Fruit fly (Drosophila melanogaster) whole organism, embryonic: ENCODE measurements around the gene CG9150.

ENCODE experiments used
- Adf1 ChIP-seq: fragments of 200-800 bp; sonication (Bioruptor generic); IDR thresholded peaks from 2 replicates; pipeline ENCODE4 v1.3.6; 2022; ENCODE audit warnings: missing biosample characterization, missing genetic modification characterization
- BtbVII ChIP-seq: fragments of 200-800 bp; sonication (Bioruptor generic); optimal IDR thresholded peaks from 3 replicates; lab custom pipeline; 2017; ENCODE audit warnings: missing biosample characterization, mild to moderate bottlenecking, missing genetic modification characterization
- CG10321 ChIP-seq: fragments of 200-800 bp; sonication (Bioruptor generic); IDR thresholded peaks from 2 replicates; pipeline ENCODE4 v1.3.6; 2022; ENCODE audit warnings: missing biosample characterization, missing genetic modification characterization
- CG10462 ChIP-seq: fragments of 200-800 bp; sonication (Bioruptor generic); optimal IDR thresholded peaks from 2 replicates; lab custom pipeline; 2016; ENCODE audit warnings: missing biosample characterization, missing genetic modification characterization
- CG13296 ChIP-seq: fragments of 200-800 bp; sonication (Bioruptor generic); optimal IDR thresholded peaks from 3 replicates; lab custom pipeline; 2018; ENCODE audit warnings: missing biosample characterization, mild to moderate bottlenecking, missing genetic modification characterization
- CG14667 ChIP-seq: fragments of 200-800 bp; sonication (Bioruptor generic); IDR thresholded peaks from 2 replicates; pipeline ENCODE4 v1.3.6; 2022; ENCODE audit warnings: missing biosample characterization, missing genetic modification characterization
- CG15011 ChIP-seq: fragments of 200-800 bp; sonication (Bioruptor generic); optimal IDR thresholded peaks from 3 replicates; lab custom pipeline; 2018; ENCODE audit warnings: missing biosample characterization, mild to moderate bottlenecking, missing genetic modification characterization
- CG16815 ChIP-seq: fragments of 200-800 bp; sonication (Bioruptor generic); optimal IDR thresholded peaks from 3 replicates; lab custom pipeline; 2017; ENCODE audit warnings: missing biosample characterization, mild to moderate bottlenecking, missing genetic modification characterization
- CG17186 ChIP-seq: fragments of 200-800 bp; sonication (Bioruptor generic); optimal IDR thresholded peaks from 3 replicates; lab custom pipeline; 2017; ENCODE audit warnings: missing biosample characterization, missing genetic modification reagents, missing genetic modification characterization
- CG18619 ChIP-seq: fragments of 200-800 bp; sonication (Bioruptor generic); optimal IDR thresholded peaks from 3 replicates; lab custom pipeline; 2017; ENCODE audit warnings: missing biosample characterization, mild to moderate bottlenecking, missing genetic modification characterization
- CG2116 ChIP-seq: fragments of 200-800 bp; sonication (Bioruptor generic); optimal IDR thresholded peaks from 3 replicates; lab custom pipeline; 2018; ENCODE audit warnings: missing biosample characterization, mild to moderate bottlenecking, missing genetic modification characterization
- CG3065 ChIP-seq: fragments of 200-800 bp; sonication (Bioruptor generic); optimal IDR thresholded peaks from 2 replicates; lab custom pipeline; 2016; ENCODE audit warnings: missing biosample characterization, missing genetic modification characterization
- CG6813 ChIP-seq: fragments of 200-800 bp; sonication (Bioruptor generic); optimal IDR thresholded peaks from 2 replicates; lab custom pipeline; 2017; ENCODE audit warnings: missing biosample characterization, missing genetic modification characterization, mild to moderate bottlenecking, moderate library complexity, missing genetic modification reagents
- CG8290 ChIP-seq, 3 experiments: fragments of 200-800 bp; sonication (Bioruptor generic); optimal IDR thresholded peaks; 2 replicates each; lab custom pipeline; 2016 to 2019; ENCODE audit warnings: missing biosample characterization in 3 of 3, missing genetic modification characterization in 3 of 3, mild to moderate bottlenecking in 2 of 3, moderate library complexity in 1 of 3
- Deaf1 ChIP-seq: fragments of 200-800 bp; optimal IDR thresholded peaks from 3 replicates; lab custom pipeline; 2019; ENCODE audit warnings: missing biosample characterization, mild to moderate bottlenecking, missing genetic modification characterization, moderate library complexity
- E2f1 ChIP-seq: fragments of 200-800 bp; sonication (Bioruptor generic); IDR thresholded peaks from 2 replicates; pipeline ENCODE4 v1.3.6; 2022; ENCODE audit warnings: missing biosample characterization, missing genetic modification characterization
- E2f2 ChIP-seq: fragments of 200-800 bp; sonication (Bioruptor generic); IDR thresholded peaks from 2 replicates; pipeline ENCODE4 v1.3.6; 2022; ENCODE audit warnings: missing biosample characterization, missing genetic modification characterization
- Gug ChIP-seq: fragments of 200-800 bp; sonication (Bioruptor generic); IDR thresholded peaks from 4 replicates; pipeline ENCODE4 v1.3.6; 2022; ENCODE audit warnings: missing biosample characterization, missing genetic modification characterization
- HmgZ ChIP-seq: fragments of 200-800 bp; sonication (Bioruptor generic); optimal IDR thresholded peaks from 2 replicates; lab custom pipeline; 2018; ENCODE audit warnings: missing biosample characterization, mild to moderate bottlenecking, missing genetic modification characterization
- Hr3 ChIP-seq: fragments of 200-800 bp; sonication (Bioruptor generic); optimal IDR thresholded peaks from 3 replicates; lab custom pipeline; 2016; ENCODE audit warnings: missing biosample characterization, missing genetic modification characterization
- Jarid2 ChIP-seq: fragments of 200-800 bp; sonication (Bioruptor generic); optimal IDR thresholded peaks from 3 replicates; lab custom pipeline; 2017; ENCODE audit warnings: mild to moderate bottlenecking, missing biosample characterization, missing genetic modification reagents, missing genetic modification characterization
- Lhr ChIP-seq: fragments of 200-800 bp; sonication (Bioruptor generic); optimal IDR thresholded peaks from 3 replicates; lab custom pipeline; 2017; ENCODE audit warnings: mild to moderate bottlenecking, missing biosample characterization, missing genetic modification reagents, missing genetic modification characterization
- MESR4 ChIP-seq: fragments of 200-800 bp; sonication (Bioruptor generic); optimal IDR thresholded peaks from 2 replicates; lab custom pipeline; 2018; ENCODE audit warnings: missing biosample characterization, mild to moderate bottlenecking, missing genetic modification characterization, moderate library complexity
- Myb ChIP-seq: fragments of 200-800 bp; sonication (Bioruptor generic); optimal IDR thresholded peaks from 2 replicates; lab custom pipeline; 2016; ENCODE audit warnings: missing biosample characterization, missing genetic modification characterization
- Nf-YA ChIP-seq: fragments of 200-800 bp; sonication (Bioruptor generic); IDR thresholded peaks from 2 replicates; pipeline ENCODE4 v1.3.6; 2022; ENCODE audit warnings: missing biosample characterization, missing genetic modification characterization
- Rx ChIP-seq: fragments of 200-800 bp; sonication (Bioruptor generic); IDR thresholded peaks from 2 replicates; pipeline ENCODE4 v1.3.6; 2022; ENCODE audit warnings: missing biosample characterization, missing genetic modification characterization
- Usf ChIP-seq: fragments of 200-800 bp; sonication (Bioruptor generic); optimal IDR thresholded peaks from 2 replicates; lab custom pipeline; 2017; ENCODE audit warnings: missing genotype, missing biosample characterization, missing genetic modification characterization
- br ChIP-seq: fragments of >200 bp; optimal IDR thresholded peaks from 2 replicates; lab custom pipeline; 2017
- chinmo ChIP-seq: fragments of 200-800 bp; sonication (Bioruptor generic); IDR thresholded peaks from 4 replicates; pipeline ENCODE4 v1.3.6; 2022; ENCODE audit warnings: missing biosample characterization, missing genetic modification characterization; ENCODE audit not compliant: partially characterized antibody
- ci ChIP-seq: fragments of 200-800 bp; sonication (Bioruptor generic); IDR thresholded peaks from 3 replicates; pipeline ENCODE4 v1.3.6; 2022; ENCODE audit warnings: missing biosample characterization, missing genetic modification characterization
- crol ChIP-seq: fragments of 200-800 bp; sonication (Bioruptor generic); IDR thresholded peaks from 2 replicates; pipeline ENCODE4 v1.3.6; 2022; ENCODE audit warnings: missing biosample characterization, missing genetic modification characterization
- dmrt11E ChIP-seq: fragments of 200-800 bp; sonication (Bioruptor generic); optimal IDR thresholded peaks from 3 replicates; lab custom pipeline; 2018; ENCODE audit warnings: missing biosample characterization, mild to moderate bottlenecking, missing genetic modification characterization, moderate library complexity
- dpn ChIP-seq, 2 experiments: fragments of 200-800 bp; sonication (Bioruptor generic); optimal IDR thresholded peaks; 3 replicates each; lab custom pipeline; 2016; ENCODE audit warnings: missing biosample characterization in 2 of 2, missing genetic modification characterization in 2 of 2
- fd102C ChIP-seq: fragments of 200-800 bp; sonication (Bioruptor generic); optimal IDR thresholded peaks from 2 replicates; lab custom pipeline; 2018; ENCODE audit warnings: missing biosample characterization, mild to moderate bottlenecking, missing genetic modification characterization, moderate library complexity
- hth ChIP-seq: fragments of >200 bp; optimal IDR thresholded peaks from 2 replicates; lab custom pipeline; 2017; ENCODE audit warnings: inconsistent platforms
- jing ChIP-seq: fragments of 200-800 bp; sonication (Bioruptor generic); optimal IDR thresholded peaks from 2 replicates; lab custom pipeline; 2018; ENCODE audit warnings: missing biosample characterization, mild to moderate bottlenecking, missing genetic modification characterization
- lbe ChIP-seq: fragments of 200-800 bp; sonication (Bioruptor generic); optimal IDR thresholded peaks from 2 replicates; lab custom pipeline; 2016; ENCODE audit warnings: missing biosample characterization, mild to moderate bottlenecking, missing genetic modification characterization
- mirr ChIP-seq: fragments of 200-800 bp; sonication (Bioruptor generic); optimal IDR thresholded peaks from 3 replicates; lab custom pipeline; 2018; ENCODE audit warnings: missing biosample characterization, mild to moderate bottlenecking, missing genetic modification characterization
- nerfin-1 ChIP-seq: fragments of 200-800 bp; sonication (Bioruptor generic); optimal IDR thresholded peaks from 3 replicates; lab custom pipeline; 2019; ENCODE audit warnings: missing biosample characterization, mild to moderate bottlenecking, missing genetic modification characterization, moderate library complexity
- pb ChIP-seq: fragments of 200-800 bp; sonication (Bioruptor generic); optimal IDR thresholded peaks from 3 replicates; lab custom pipeline; 2016; ENCODE audit warnings: missing biosample characterization, missing genetic modification characterization
- pros ChIP-seq: fragments of 200-800 bp; sonication (Bioruptor generic); optimal IDR thresholded peaks from 3 replicates; lab custom pipeline; 2019; ENCODE audit warnings: missing biosample characterization, mild to moderate bottlenecking, missing genetic modification characterization, moderate library complexity
- pum ChIP-seq: fragments of 200-800 bp; sonication (Bioruptor generic); optimal IDR thresholded peaks from 2 replicates; lab custom pipeline; 2016; ENCODE audit warnings: missing biosample characterization, missing genetic modification characterization
- rib ChIP-seq: fragments of 200-800 bp; sonication (Bioruptor generic); IDR thresholded peaks from 2 replicates; pipeline ENCODE4 v1.3.6; 2022; ENCODE audit warnings: missing biosample characterization, missing genetic modification characterization
- scrt ChIP-seq: fragments of 200-800 bp; sonication (Bioruptor generic); optimal IDR thresholded peaks from 2 replicates; lab custom pipeline; 2018; ENCODE audit warnings: missing biosample characterization, mild to moderate bottlenecking, missing genetic modification characterization, moderate library complexity
- sisA ChIP-seq: fragments of 200-800 bp; sonication (Bioruptor generic); IDR thresholded peaks from 2 replicates; pipeline ENCODE4 v1.3.6; 2022; ENCODE audit warnings: missing biosample characterization, missing genetic modification characterization
- ssp ChIP-seq: fragments of 200-800 bp; sonication (Bioruptor generic); IDR thresholded peaks from 2 replicates; pipeline ENCODE4 v1.3.6; 2022; ENCODE audit warnings: missing biosample characterization, missing genetic modification characterization
- ttk ChIP-seq: fragments of 200-800 bp; sonication (Bioruptor generic); IDR thresholded peaks from 2 replicates; pipeline ENCODE4 v2.1.2; 2022; ENCODE audit warnings: missing biosample characterization, missing genetic modification characterization
- tup ChIP-seq: fragments of 200-800 bp; sonication (Bioruptor generic); optimal IDR thresholded peaks from 2 replicates; lab custom pipeline; 2016; ENCODE audit warnings: missing biosample characterization, mild to moderate bottlenecking, missing genetic modification characterization, moderate library complexity
- vvl ChIP-seq: fragments of 200-800 bp; sonication (Bioruptor generic); IDR thresholded peaks from 2 replicates; pipeline ENCODE4 v1.3.6; 2022; ENCODE audit warnings: missing biosample characterization, missing genetic modification characterization
- yki ChIP-seq: fragments of >200 bp; optimal IDR thresholded peaks from 3 replicates; lab custom pipeline; 2018
- zen2 ChIP-seq: fragments of 200-800 bp; sonication (Bioruptor generic); IDR thresholded peaks from 3 replicates; pipeline ENCODE4 v1.3.6; 2022; ENCODE audit warnings: missing biosample characterization, missing genetic modification characterization; ENCODE audit not compliant: partially characterized antibody

Gene CG9150

DNA sequence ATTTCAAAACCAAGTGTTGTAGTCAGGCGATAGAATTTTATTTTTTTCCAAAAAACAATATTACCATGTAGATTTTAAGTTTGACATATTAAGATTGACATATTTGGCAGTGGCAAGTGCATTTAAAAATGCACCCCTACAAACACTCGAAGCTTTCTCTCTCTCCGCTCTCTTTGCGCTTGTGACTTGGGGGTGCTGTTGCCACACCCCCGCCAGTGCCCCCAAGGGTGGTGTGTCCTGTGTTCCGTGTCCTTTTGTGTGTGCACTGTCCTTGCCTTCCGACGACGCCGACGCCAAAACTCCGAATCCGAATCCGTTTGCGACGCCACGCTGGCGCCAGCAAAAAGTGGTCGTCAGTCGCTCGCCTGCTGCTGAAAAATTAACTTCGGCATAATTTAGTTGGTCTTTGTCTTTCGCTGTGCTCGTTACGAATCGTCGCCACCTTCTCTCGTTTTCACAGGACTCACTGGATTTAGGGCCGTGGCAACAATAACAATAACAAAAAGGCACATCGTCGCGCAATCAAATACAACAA, 41.0 kb upstream of the CG9150 start (continued):
- TF ChIP-seq CG8290 (GFP tag; optimal IDR thresholded peaks at IDR 0.05; lab: Kevin White, UChicago) (no peak), CG8290 (tag; optimal IDR thresholded peaks at IDR 0.05; lab: Kevin White, UChicago) (peak in 1 of 2 experiments; percentile 12), rib (GFP tag; lab: Robert Waterston, UW) (no peak), Deaf1 (tag; lab: Kevin White, UChicago) (peak; percentile 94), dpn (GFP tag; optimal IDR thresholded peaks at IDR 0.05; lab: Kevin White, UChicago) (no peak), Jarid2 (GFP tag; lab: Kevin White, UChicago) (peak; percentile 38), Gug (GFP tag; lab: Robert Waterston, UW) (no peak), E2f1 (no peak), yki (lab: Kevin White, UChicago) (no peak), CG17186 (no peak), Hr3 (GFP tag; lab: Kevin White, UChicago) (no peak), tup (GFP tag; lab: Kevin White, UChicago) (no peak), lbe (no peak), pros (GFP tag; lab: Kevin White, UChicago) (no peak), crol (GFP tag; lab: Robert Waterston, UW) (peak; percentile 72), Rx (GFP tag; lab: Robert Waterston, UW) (no peak), fd102C (GFP tag; lab: Kevin White, UChicago) (no peak), CG15011 (GFP tag; lab: Kevin White, UChicago) (no peak), chinmo (GFP tag; lab: Robert Waterston, UW) (0 out of 4 replicates have a peak, but pooled peaks have one; percentile 31), BtbVII (GFP tag; lab: Kevin White, UChicago) (no peak), Lhr (GFP tag; lab: Kevin White, UChicago) (no peak), pb (GFP tag; lab: Kevin White, UChicago) (no peak), MESR4 (GFP tag; lab: Kevin White, UChicago) (no peak), Adf1 (GFP tag; lab: Robert Waterston, UW) (peak; percentile 47; the same call in 1 of the 2 replicates), pum (GFP tag; lab: Kevin White, UChicago) (no peak), scrt (peak; percentile 32), CG6813 (no peak), ssp (GFP tag; lab: Robert Waterston, UW) (no peak), CG10462 (GFP tag; lab: Kevin White, UChicago) (no peak)

DNA sequence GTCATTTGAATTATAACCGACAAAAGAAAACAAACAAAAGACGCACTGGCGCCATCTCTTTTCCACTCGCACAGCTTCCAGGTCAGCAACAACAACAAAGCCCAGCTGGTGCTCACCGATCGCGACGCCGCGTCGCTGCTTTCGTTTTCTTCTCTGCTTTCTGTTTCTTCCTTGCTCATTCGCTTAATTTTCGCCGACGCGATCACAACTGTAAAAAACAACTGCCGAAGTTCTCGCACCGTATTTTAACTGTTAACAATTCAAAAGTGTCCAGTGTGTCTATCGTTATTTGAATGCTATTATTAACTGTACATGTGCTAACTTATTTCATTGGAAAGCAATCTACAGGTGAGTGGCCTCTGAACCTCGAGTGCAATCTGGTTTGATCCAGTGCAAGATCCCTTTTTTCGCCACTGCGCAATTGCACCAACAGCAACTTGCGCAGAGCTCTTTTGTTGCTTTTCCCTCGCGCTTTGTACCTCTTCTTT, 31.9 kb upstream of the CG9150 start, which contains the start of gene stai:
stai (plus strand) TSS at position 176 of the 488 bp plus-strand sequence.
- no peak for TF ChIP-seq Nf-YA
- no peak for TF ChIP-seq mirr (GFP tag; lab: Kevin White, UChicago)
- TF ChIP-seq jing (GFP tag; lab: Kevin White, UChicago): no peak
- no peak for TF ChIP-seq br (lab: Kevin White, UChicago)
- no peak for TF ChIP-seq CG2116 (GFP tag; lab: Kevin White, UChicago)
- TF ChIP-seq nerfin-1 (tag; lab: Kevin White, UChicago): no peak
- no peak for TF ChIP-seq zen2 (GFP tag; lab: Robert Waterston, UW)
- TF ChIP-seq E2f2 (GFP tag; lab: Robert Waterston, UW): peak; percentile 34; the same call in 1 of the 2 replicates
- no peak for TF ChIP-seq CG3065 (GFP tag; lab: Kevin White, UChicago)
- no peak for TF ChIP-seq CG18619 (GFP tag; lab: Kevin White, UChicago)
- no peak for TF ChIP-seq CG13296
- TF ChIP-seq Jarid2 (GFP tag; lab: Kevin White, UChicago): no peak
- TF ChIP-seq ci (GFP tag; lab: Robert Waterston, UW): 0 out of 3 replicates have a peak, but pooled peaks have one; percentile 24
- no peak for TF ChIP-seq vvl (GFP tag; lab: Robert Waterston, UW)
- TF ChIP-seq sisA (GFP tag; lab: Robert Waterston, UW): no peak
- peak; percentile 83 for TF ChIP-seq CG10321 (GFP tag; lab: Robert Waterston, UW)
- no peak for TF ChIP-seq dmrt11E
- peak; percentile 83 for TF ChIP-seq Adf1 (GFP tag; lab: Robert Waterston, UW)
- no peak for TF ChIP-seq CG14667
- TF ChIP-seq CG16815 (GFP tag; lab: Kevin White, UChicago): no peak
- TF ChIP-seq Usf (GFP tag; lab: Kevin White, UChicago): no peak
- no peak for TF ChIP-seq HmgZ (tag; lab: Kevin White, UChicago)
- no peak for TF ChIP-seq ttk (GFP tag; lab: Robert Waterston, UW)
- peak; percentile 84 for TF ChIP-seq Myb (GFP tag; lab: Kevin White, UChicago)
- no peak for TF ChIP-seq hth (lab: Kevin White, UChicago)
